Fruit fly (Drosophila melanogaster) whole organism, adult: Measurements from ENCODE around the gene eas.

Source experiments
- CG11617 ChIP-seq: fragments of 200-800 bp; sonication (Bioruptor generic); optimal IDR thresholded peaks from 2 replicates; lab custom pipeline; 2017; ENCODE audit warnings: mild to moderate bottlenecking, missing biosample characterization, missing genetic modification reagents, missing genetic modification characterization
- CG12768 ChIP-seq: fragments of 200-800 bp; sonication (Bioruptor generic); optimal IDR thresholded peaks from 2 replicates; lab custom pipeline; 2017; ENCODE audit warnings: missing biosample characterization, missing genetic modification characterization, mild to moderate bottlenecking, moderate library complexity, missing genetic modification reagents
- CG14711 ChIP-seq: fragments of 200-800 bp; sonication (Bioruptor generic); optimal IDR thresholded peaks from 2 replicates; lab custom pipeline; 2018; ENCODE audit warnings: missing biosample characterization, mild to moderate bottlenecking, missing genetic modification characterization, moderate library complexity
- CG1620 ChIP-seq: fragments of 200-800 bp; sonication (Bioruptor generic); optimal IDR thresholded peaks from 2 replicates; lab custom pipeline; 2016; ENCODE audit warnings: missing biosample characterization, missing genetic modification characterization
- CG33017 ChIP-seq: fragments of 200-800 bp; sonication (Bioruptor generic); optimal IDR thresholded peaks from 2 replicates; lab custom pipeline; 2018; ENCODE audit warnings: missing biosample characterization, mild to moderate bottlenecking, missing genetic modification characterization, moderate library complexity
- CG5204 ChIP-seq: fragments of 200-800 bp; sonication (Bioruptor generic); optimal IDR thresholded peaks from 2 replicates; lab custom pipeline; 2016; ENCODE audit warnings: missing biosample characterization, missing genetic modification characterization
- CG7045 ChIP-seq: fragments of 200-800 bp; sonication (Bioruptor generic); optimal IDR thresholded peaks from 2 replicates; lab custom pipeline; 2017; ENCODE audit warnings: missing biosample characterization, mild to moderate bottlenecking, missing genetic modification characterization
- CG7101 ChIP-seq: fragments of 200-800 bp; sonication (Bioruptor generic); optimal IDR thresholded peaks from 2 replicates; lab custom pipeline; 2018; ENCODE audit warnings: missing biosample characterization, mild to moderate bottlenecking, missing genetic modification characterization, moderate library complexity
- Clk ChIP-seq: fragments of 200-800 bp; sonication (Bioruptor generic); optimal IDR thresholded peaks from 2 replicates; lab custom pipeline; 2017; ENCODE audit warnings: missing biosample characterization, missing genetic modification characterization
- Crg-1 ChIP-seq: fragments of 200-800 bp; sonication (Bioruptor generic); optimal IDR thresholded peaks from 2 replicates; lab custom pipeline; 2016; ENCODE audit warnings: missing biosample characterization, missing genetic modification characterization
- Hr96 ChIP-seq: fragments of 200-800 bp; sonication (Bioruptor generic); optimal IDR thresholded peaks from 2 replicates; lab custom pipeline; 2016; ENCODE audit warnings: missing biosample characterization, missing genetic modification characterization
- Mnt ChIP-seq: fragments of 200-800 bp; sonication (Bioruptor generic); optimal IDR thresholded peaks from 2 replicates; lab custom pipeline; 2016; ENCODE audit warnings: missing biosample characterization, mild to moderate bottlenecking, missing genetic modification characterization
- bab1 ChIP-seq: fragments of 200-800 bp; sonication (Bioruptor generic); optimal IDR thresholded peaks from 3 replicates; lab custom pipeline; 2019; ENCODE audit warnings: missing biosample characterization, mild to moderate bottlenecking, missing genetic modification characterization, moderate library complexity
- cic ChIP-seq: fragments of 200-800 bp; sonication (Bioruptor generic); optimal IDR thresholded peaks from 2 replicates; lab custom pipeline; 2017; ENCODE audit warnings: missing biosample characterization, mild to moderate bottlenecking, missing genetic modification characterization, moderate library complexity
- cnc ChIP-seq, 2 experiments: fragments of >200 bp; optimal IDR thresholded peaks; 2 replicates each; lab custom pipeline; 2017
- kay ChIP-seq: fragments of 200-800 bp; sonication (Bioruptor generic); peaks from one replicate; lab custom pipeline; 2016; ENCODE audit warnings: missing biosample characterization, missing genetic modification characterization, borderline replicate concordance
- ovo ChIP-seq: fragments of 200-800 bp; sonication (Bioruptor generic); optimal IDR thresholded peaks from 2 replicates; lab custom pipeline; 2016; ENCODE audit warnings: missing biosample characterization, missing genetic modification characterization
- pad ChIP-seq: fragments of 200-800 bp; sonication (Bioruptor generic); optimal IDR thresholded peaks from 3 replicates; lab custom pipeline; 2017; ENCODE audit warnings: missing biosample characterization, missing genetic modification characterization, mild to moderate bottlenecking, moderate library complexity, missing genetic modification reagents
- tj ChIP-seq: fragments of 200-800 bp; sonication (Bioruptor generic); optimal IDR thresholded peaks from 3 replicates; lab custom pipeline; 2017; ENCODE audit warnings: missing biosample characterization, mild to moderate bottlenecking, missing genetic modification characterization, moderate library complexity
- toe ChIP-seq: fragments of 200-800 bp; sonication (Bioruptor generic); optimal IDR thresholded peaks from 2 replicates; lab custom pipeline; 2016; ENCODE audit warnings: missing biosample characterization, missing genetic modification characterization

eas gene

dm6 chrX:16319558-16319924 is 41.4 kb downstream of the eas start:
- TF ChIP-seq CG12768 (GFP tag; lab: Kevin White, UChicago), result no peak
- TF ChIP-seq kay (GFP tag; lab: Kevin White, UChicago), result peak; percentile 86
- TF ChIP-seq cnc (optimal IDR thresholded peaks at IDR 0.05; lab: Kevin White, UChicago), result peak in 1 of 2 experiments; percentile 56

dm6 chrX:16320197-16320921 is 42.2 kb downstream of the eas start, which contains the start of gene Cyp1:
Gene Cyp1 (minus strand): TSS chrX:16320370.
- TF ChIP-seq tj (GFP tag; lab: Kevin White, UChicago), result peak; percentile 75
- peak; percentile 66 for TF ChIP-seq CG7101 (tag; lab: Kevin White, UChicago)
- TF ChIP-seq CG1620, result peak; percentile 40
- peak; percentile 13 for TF ChIP-seq CG33017
- peak; percentile 17 for TF ChIP-seq cic
- TF ChIP-seq Clk, result no peak
- TF ChIP-seq CG14711, result peak; percentile 58
- no peak for TF ChIP-seq CG5204 (GFP tag; lab: Kevin White, UChicago)
- peak; percentile 31 for TF ChIP-seq ovo (GFP tag; lab: Kevin White, UChicago)
- TF ChIP-seq CG12768 (GFP tag; lab: Kevin White, UChicago), result peak; percentile 58
- no peak for TF ChIP-seq kay (GFP tag; lab: Kevin White, UChicago)
- TF ChIP-seq CG11617 (GFP tag; lab: Kevin White, UChicago), result peak; percentile 21
- peak; percentile 13 for TF ChIP-seq pad (GFP tag; lab: Kevin White, UChicago)
- peak; percentile 86 for TF ChIP-seq Mnt
- no peak for TF ChIP-seq cnc (optimal IDR thresholded peaks at IDR 0.05; lab: Kevin White, UChicago)
- TF ChIP-seq bab1, result peak; percentile 50
- peak; percentile 72 for TF ChIP-seq Crg-1

- TF ChIP-seq CG14711 (peak; percentile 1), bab1 (peak; percentile 39), Hr96 (GFP tag; lab: Kevin White, UChicago) (no peak)
Observed at dm6 chrX:16321037-16321436, 42.9 kb downstream of the eas start.

- TF ChIP-seq CG14711 (peak; percentile 17), CG7101 (tag; lab: Kevin White, UChicago) (peak; percentile 19), Hr96 (GFP tag; lab: Kevin White, UChicago) (no peak), CG5204 (GFP tag; lab: Kevin White, UChicago) (no peak), bab1 (peak; percentile 50), toe (no peak), Mnt (peak; percentile 54), tj (GFP tag; lab: Kevin White, UChicago) (peak; percentile 19)
Observed at dm6 chrX:16323063-16323462, 44.9 kb downstream of the eas start, which contains the start of the genes CG9917 and CG32579. Gene CG9917 (minus strand): TSS chrX:16323231. Gene CG32579 (plus strand): TSS chrX:16323286.

- TF ChIP-seq CG7101 (tag; lab: Kevin White, UChicago) (no peak), ovo (GFP tag; lab: Kevin White, UChicago) (no peak), CG12768 (GFP tag; lab: Kevin White, UChicago) (no peak), pad (GFP tag; lab: Kevin White, UChicago) (no peak), tj (GFP tag; lab: Kevin White, UChicago) (no peak), CG11617 (GFP tag; lab: Kevin White, UChicago) (no peak), cic (no peak), CG5204 (GFP tag; lab: Kevin White, UChicago) (no peak)
Observed at dm6 chrX:16323536-16323935, 45.4 kb downstream of the eas start.

- TF ChIP-seq CG33017 (no peak), Mnt (no peak), CG12768 (GFP tag; lab: Kevin White, UChicago) (no peak), CG1620 (no peak), CG11617 (GFP tag; lab: Kevin White, UChicago) (no peak), bab1 (no peak), toe (no peak), CG5204 (GFP tag; lab: Kevin White, UChicago) (no peak), Hr96 (GFP tag; lab: Kevin White, UChicago) (no peak), pad (GFP tag; lab: Kevin White, UChicago) (no peak), cic (no peak), CG7101 (tag; lab: Kevin White, UChicago) (no peak), kay (GFP tag; lab: Kevin White, UChicago) (no peak), CG7045 (GFP tag; lab: Kevin White, UChicago) (no peak), Crg-1 (no peak), Clk (no peak), ovo (GFP tag; lab: Kevin White, UChicago) (no peak), cnc (optimal IDR thresholded peaks at IDR 0.05; lab: Kevin White, UChicago) (no peak)
Observed at dm6 chrX:16325472-16325871, 47.3 kb downstream of the eas start, which contains the start of gene CalpC. Gene CalpC (plus strand): TSS chrX:16325763.

dm6 chrX:16330659-16331058 is 52.5 kb downstream of the eas start, which contains the start of gene CG9919:
Gene CG9919 (minus strand): TSS chrX:16330759.
- TF ChIP-seq Clk, result no peak
- TF ChIP-seq CG7101 (tag; lab: Kevin White, UChicago), result no peak
- no peak for TF ChIP-seq CG11617 (GFP tag; lab: Kevin White, UChicago)
- no peak for TF ChIP-seq CG1620
- no peak for TF ChIP-seq cic
- TF ChIP-seq ovo (GFP tag; lab: Kevin White, UChicago), result no peak
- no peak for TF ChIP-seq pad (GFP tag; lab: Kevin White, UChicago)
- no peak for TF ChIP-seq CG5204 (GFP tag; lab: Kevin White, UChicago)
- no peak for TF ChIP-seq cnc (optimal IDR thresholded peaks at IDR 0.05; lab: Kevin White, UChicago)
- no peak for TF ChIP-seq CG7045 (GFP tag; lab: Kevin White, UChicago)
- TF ChIP-seq Crg-1, result no peak
- TF ChIP-seq kay (GFP tag; lab: Kevin White, UChicago), result no peak
